Fruit fly (Drosophila melanogaster) whole organism, embryonic: Measurements from ENCODE around the gene Gr39a.
A peak's percentile ranks its signal among the peaks of the same experiment; 100 is the strongest.

Experiments used
- Atf3 ChIP-seq: fragments of 200-800 bp; sonication (Bioruptor generic); optimal IDR thresholded peaks from 3 replicates; lab custom pipeline; 2016; ENCODE audit warnings: missing biosample characterization, missing genetic modification characterization
- Awh ChIP-seq: fragments of 200-800 bp; sonication (Bioruptor generic); IDR thresholded peaks from 2 replicates; pipeline ENCODE4, ENCODE4 v1.3.6; 2022; ENCODE audit warnings: missing biosample characterization, missing genetic modification characterization
- Bgb ChIP-seq: fragments of 200-800 bp; sonication (Bioruptor generic); IDR thresholded peaks from 2 replicates; pipeline ENCODE4 v1.3.6; 2022; ENCODE audit warnings: missing biosample characterization, missing genetic modification characterization; ENCODE audit not compliant: partially characterized antibody
- CG10321 ChIP-seq: fragments of 200-800 bp; sonication (Bioruptor generic); IDR thresholded peaks from 2 replicates; pipeline ENCODE4 v1.3.6; 2022; ENCODE audit warnings: missing biosample characterization, missing genetic modification characterization
- CG10979 ChIP-seq: fragments of 200-800 bp; sonication (Bioruptor generic); optimal IDR thresholded peaks from 2 replicates; lab custom pipeline; 2018; ENCODE audit warnings: missing biosample characterization, mild to moderate bottlenecking, missing genetic modification characterization, moderate library complexity
- CG11504 ChIP-seq: fragments of 200-800 bp; sonication (Bioruptor generic); optimal IDR thresholded peaks from 3 replicates; lab custom pipeline; 2019; ENCODE audit warnings: missing biosample characterization, mild to moderate bottlenecking, missing genetic modification characterization, moderate library complexity
- CG11723 ChIP-seq: fragments of 200-800 bp; sonication (Bioruptor generic); optimal IDR thresholded peaks from 2 replicates; lab custom pipeline; 2017; ENCODE audit warnings: missing biosample characterization, mild to moderate bottlenecking, missing genetic modification characterization
- CG12391 ChIP-seq: fragments of 200-800 bp; sonication (Bioruptor generic); optimal IDR thresholded peaks from 3 replicates; lab custom pipeline; 2018; ENCODE audit warnings: missing biosample characterization, mild to moderate bottlenecking, missing genetic modification characterization, moderate library complexity
- CG13424 ChIP-seq: fragments of 200-800 bp; sonication (Bioruptor generic); optimal IDR thresholded peaks from 2 replicates; lab custom pipeline; 2019; ENCODE audit warnings: missing biosample characterization, mild to moderate bottlenecking, missing genetic modification characterization, moderate library complexity
- CG13894 ChIP-seq: fragments of 200-800 bp; sonication (Bioruptor generic); optimal IDR thresholded peaks from 3 replicates; lab custom pipeline; 2018; ENCODE audit warnings: missing biosample characterization, mild to moderate bottlenecking, missing genetic modification characterization, moderate library complexity
- CG15601 ChIP-seq: fragments of 200-800 bp; sonication (Bioruptor generic); optimal IDR thresholded peaks from 3 replicates; lab custom pipeline; 2019; ENCODE audit warnings: missing biosample characterization, mild to moderate bottlenecking, missing genetic modification characterization, moderate library complexity
- CG16779 ChIP-seq: fragments of 200-800 bp; sonication (Bioruptor generic); IDR thresholded peaks from 2 replicates; pipeline ENCODE4 v1.3.6; 2022; ENCODE audit warnings: missing biosample characterization, missing genetic modification characterization
- CG17912 ChIP-seq: fragments of 200-800 bp; sonication (Bioruptor generic); optimal IDR thresholded peaks from 2 replicates; lab custom pipeline; 2018; ENCODE audit warnings: missing biosample characterization, mild to moderate bottlenecking, missing genetic modification characterization
- CG2202 ChIP-seq: fragments of 200-800 bp; sonication (Bioruptor generic); optimal IDR thresholded peaks from 2 replicates; lab custom pipeline; 2018; ENCODE audit warnings: missing biosample characterization, mild to moderate bottlenecking, missing genetic modification characterization
- CG31441 ChIP-seq: fragments of 200-800 bp; sonication (Bioruptor generic); IDR thresholded peaks from 2 replicates; pipeline ENCODE4 v1.3.6; 2022; ENCODE audit warnings: missing biosample characterization, missing genetic modification characterization
- CG3995 ChIP-seq: fragments of 200-800 bp; sonication (Bioruptor generic); optimal IDR thresholded peaks from 3 replicates; lab custom pipeline; 2016; ENCODE audit warnings: missing biosample characterization, missing genetic modification characterization
- CG4328 ChIP-seq: fragments of 200-800 bp; sonication (Bioruptor generic); optimal IDR thresholded peaks from 3 replicates; lab custom pipeline; 2017; ENCODE audit warnings: missing biosample characterization, missing genetic modification reagents, missing genetic modification characterization
- CG4854 ChIP-seq: fragments of 200-800 bp; sonication (Bioruptor generic); optimal IDR thresholded peaks from 2 replicates; lab custom pipeline; 2016; ENCODE audit warnings: missing biosample characterization, missing genetic modification characterization, inconsistent platforms
- CG6654 ChIP-seq: fragments of 200-800 bp; sonication (Bioruptor generic); optimal IDR thresholded peaks from 2 replicates; lab custom pipeline; 2017; ENCODE audit warnings: missing biosample characterization, mild to moderate bottlenecking, missing genetic modification characterization
- CG6683 ChIP-seq: fragments of 200-800 bp; sonication (Bioruptor generic); optimal IDR thresholded peaks from 2 replicates; lab custom pipeline; 2017; ENCODE audit warnings: missing biosample characterization, mild to moderate bottlenecking, missing genetic modification characterization, missing genetic modification reagents
- CG6791 ChIP-seq: fragments of 200-800 bp; sonication (Bioruptor generic); IDR thresholded peaks from 3 replicates; pipeline ENCODE4 v1.3.6; 2022; ENCODE audit warnings: missing biosample characterization, missing genetic modification characterization; ENCODE audit not compliant: partially characterized antibody
- CkIIα-i1 ChIP-seq: fragments of 200-800 bp; sonication (Bioruptor generic); IDR thresholded peaks from 2 replicates; pipeline ENCODE4 v1.3.6; 2022; ENCODE audit warnings: missing biosample characterization, missing genetic modification characterization
- D19A ChIP-seq: fragments of 200-800 bp; optimal IDR thresholded peaks from 3 replicates; lab custom pipeline; 2019; ENCODE audit warnings: missing biosample characterization, mild to moderate bottlenecking, missing genetic modification characterization, moderate library complexity
- E2f2 ChIP-seq: fragments of 200-800 bp; sonication (Bioruptor generic); IDR thresholded peaks from 2 replicates; pipeline ENCODE4 v1.3.6; 2022; ENCODE audit warnings: missing biosample characterization, missing genetic modification characterization
- ERR ChIP-seq: fragments of 200-800 bp; sonication (Bioruptor generic); optimal IDR thresholded peaks from 2 replicates; lab custom pipeline; 2016; ENCODE audit warnings: missing biosample characterization, missing genetic modification characterization
- Hand ChIP-seq: fragments of 200-800 bp; sonication (Bioruptor generic); optimal IDR thresholded peaks from 2 replicates; lab custom pipeline; 2017; ENCODE audit warnings: mild to moderate bottlenecking, missing biosample characterization, missing genetic modification reagents, missing genetic modification characterization
- Hey ChIP-seq: fragments of 200-800 bp; sonication (Bioruptor generic); optimal IDR thresholded peaks from 3 replicates; lab custom pipeline; 2018; ENCODE audit warnings: missing biosample characterization, mild to moderate bottlenecking, missing genetic modification characterization
- MTF-1 ChIP-seq: fragments of 200-800 bp; sonication (Bioruptor generic); optimal IDR thresholded peaks from 2 replicates; lab custom pipeline; 2018; ENCODE audit warnings: missing biosample characterization, mild to moderate bottlenecking, missing genetic modification characterization, borderline replicate concordance
- Med ChIP-seq: fragments of 200-800 bp; sonication (Bioruptor generic); peaks from one replicate; lab custom pipeline; 2016; ENCODE audit warnings: missing biosample characterization, missing genetic modification characterization, mild to moderate bottlenecking, inconsistent platforms, moderate library complexity
- NC2α ChIP-seq: fragments of 200-800 bp; sonication (Bioruptor generic); optimal IDR thresholded peaks from 2 replicates; lab custom pipeline; 2016; ENCODE audit warnings: missing biosample characterization, missing genetic modification characterization
- Nf-YB ChIP-seq: fragments of 200-800 bp; sonication (Bioruptor generic); optimal IDR thresholded peaks from 3 replicates; lab custom pipeline; 2019; ENCODE audit warnings: missing biosample characterization, mild to moderate bottlenecking, missing genetic modification characterization, moderate library complexity
- Ssrp ChIP-seq: fragments of 200-800 bp; sonication (Bioruptor generic); optimal IDR thresholded peaks from 2 replicates; lab custom pipeline; 2018; ENCODE audit warnings: missing biosample characterization, mild to moderate bottlenecking, missing genetic modification characterization, moderate library complexity
- Usf ChIP-seq: fragments of 200-800 bp; sonication (Bioruptor generic); optimal IDR thresholded peaks from 2 replicates; lab custom pipeline; 2017; ENCODE audit warnings: missing genotype, missing biosample characterization, missing genetic modification characterization
- az2 ChIP-seq: fragments of 200-800 bp; sonication (Bioruptor generic); optimal IDR thresholded peaks from 3 replicates; lab custom pipeline; 2016; ENCODE audit warnings: missing biosample characterization, missing genetic modification characterization
- cad ChIP-seq: fragments of >200 bp; optimal IDR thresholded peaks from 2 replicates; lab custom pipeline; 2017; ENCODE audit warnings: missing biosample characterization, missing genetic modification characterization
- cato ChIP-seq: fragments of 200-800 bp; sonication (Bioruptor generic); optimal IDR thresholded peaks from 2 replicates; lab custom pipeline; 2016; ENCODE audit warnings: missing biosample characterization, missing genetic modification characterization, borderline replicate concordance
- chn ChIP-seq: fragments of 200-800 bp; sonication (Bioruptor generic); optimal IDR thresholded peaks from 2 replicates; lab custom pipeline; 2016; ENCODE audit warnings: missing biosample characterization, missing genetic modification characterization
- en ChIP-seq: fragments of 200-800 bp; sonication (Bioruptor generic); optimal IDR thresholded peaks from 2 replicates; lab custom pipeline; 2016; ENCODE audit warnings: missing biosample characterization, missing genetic modification characterization
- eyg ChIP-seq: fragments of 200-800 bp; sonication (Bioruptor generic); optimal IDR thresholded peaks from 3 replicates; lab custom pipeline; 2016; ENCODE audit warnings: missing biosample characterization, missing genetic modification characterization
- fru ChIP-seq: fragments of >200 bp; optimal IDR thresholded peaks from 2 replicates; lab custom pipeline; 2017
- gcm ChIP-seq: fragments of 200-800 bp; sonication (Bioruptor generic); optimal IDR thresholded peaks from 2 replicates; lab custom pipeline; 2019; ENCODE audit warnings: missing biosample characterization, mild to moderate bottlenecking, missing genetic modification characterization, moderate library complexity
- gro ChIP-seq: fragments of 200-800 bp; sonication (Bioruptor generic); optimal IDR thresholded peaks from 2 replicates; lab custom pipeline; 2016; ENCODE audit warnings: missing biosample characterization, missing genetic modification characterization
- gsb ChIP-seq: fragments of 200-800 bp; sonication (Bioruptor generic); IDR thresholded peaks from 2 replicates; pipeline ENCODE4 v1.3.6; 2022; ENCODE audit warnings: missing biosample characterization, missing genetic modification characterization
- gt ChIP-seq: fragments of 200-800 bp; sonication (Bioruptor generic); IDR thresholded peaks from 2 replicates; pipeline ENCODE4 v1.3.6; 2022; ENCODE audit warnings: missing biosample characterization, missing genetic modification characterization
- otp ChIP-seq: fragments of 200-800 bp; sonication (Bioruptor generic); IDR thresholded peaks from 3 replicates; pipeline ENCODE4, ENCODE4 v1.3.6; 2022; ENCODE audit warnings: missing biosample characterization, missing genetic modification characterization
- psq ChIP-seq: fragments of 200-800 bp; sonication (Bioruptor generic); optimal IDR thresholded peaks from 2 replicates; lab custom pipeline; 2017; ENCODE audit warnings: missing biosample characterization, missing genetic modification characterization
- slbo ChIP-seq: fragments of 200-800 bp; sonication (Bioruptor generic); IDR thresholded peaks from 2 replicates; pipeline ENCODE4 v1.3.6; 2022; ENCODE audit warnings: missing biosample characterization, missing genetic modification characterization
- tin ChIP-seq: fragments of 200-800 bp; sonication (Bioruptor generic); optimal IDR thresholded peaks from 3 replicates; lab custom pipeline; 2016; ENCODE audit warnings: missing biosample characterization, missing genetic modification characterization
- trem ChIP-seq: fragments of 200-800 bp; optimal IDR thresholded peaks from 3 replicates; lab custom pipeline; 2019; ENCODE audit warnings: missing biosample characterization, mild to moderate bottlenecking, missing genetic modification characterization, moderate library complexity
- vfl ChIP-seq: fragments of 200-800 bp; sonication (Bioruptor generic); optimal IDR thresholded peaks from 2 replicates; lab custom pipeline; 2016; ENCODE audit warnings: missing biosample characterization, missing genetic modification characterization

Gene Gr39a

DNA sequence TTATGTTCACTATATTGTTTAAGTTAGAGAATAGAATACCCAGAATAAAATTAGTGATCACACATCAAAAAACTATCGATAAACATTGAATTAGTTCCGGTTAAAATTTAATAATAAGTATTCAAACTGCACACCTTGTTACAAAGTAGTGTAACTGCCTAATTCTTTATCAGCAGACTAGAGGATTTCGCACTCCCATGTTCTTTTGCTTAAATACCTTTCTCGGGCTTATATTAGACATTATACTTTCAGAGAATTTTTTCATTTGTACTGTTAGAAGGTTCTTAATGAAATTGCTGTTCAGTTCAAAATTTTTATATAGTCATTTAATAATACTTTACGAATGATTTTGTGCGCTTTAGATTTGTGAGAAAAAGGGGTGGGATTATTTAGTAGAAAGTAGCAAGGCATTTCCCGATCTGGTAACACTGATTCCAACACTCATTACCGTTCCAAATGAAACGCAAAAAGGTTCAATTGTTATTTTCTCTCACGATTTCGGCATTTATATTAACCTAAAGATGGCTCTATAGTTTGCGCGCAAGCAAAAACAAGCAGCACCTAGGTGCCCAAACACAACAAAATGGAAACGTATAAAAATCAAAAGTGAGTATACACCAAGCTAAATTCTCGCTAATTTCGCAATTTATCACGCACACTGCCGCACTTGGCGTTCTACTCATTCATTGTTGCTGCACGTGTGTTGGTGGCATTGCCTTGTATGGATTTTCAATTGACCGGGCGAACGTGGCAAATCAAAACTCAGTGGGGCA, 20.1 kb downstream of the Gr39a start, which contains the start of gene crc (continued):
- TF ChIP-seq CG4854 (GFP tag; lab: Kevin White, UChicago) (no peak), Hey (tag; lab: Kevin White, UChicago) (no peak), CG6791 (GFP tag; lab: Robert Waterston, UW) (no peak), CG6654 (GFP tag; lab: Kevin White, UChicago) (no peak), gro (no peak), CG11723 (GFP tag; lab: Kevin White, UChicago) (no peak), E2f2 (peak; percentile 10; the same call in 1 of the 2 replicates), CG13894 (tag; lab: Kevin White, UChicago) (no peak), CG11504 (tag; lab: Kevin White, UChicago) (peak; percentile 36), chn (GFP tag; lab: Kevin White, UChicago) (no peak), CG17912 (GFP tag; lab: Kevin White, UChicago) (no peak), Atf3 (no peak), trem (peak; percentile 33), CG12391 (tag; lab: Kevin White, UChicago) (peak; percentile 42), Nf-YB (GFP tag; lab: Kevin White, UChicago) (no peak), Hand (GFP tag; lab: Kevin White, UChicago) (no peak), psq (GFP tag; lab: Kevin White, UChicago) (no peak), CG2202 (tag; lab: Kevin White, UChicago) (no peak), CG6683 (GFP tag; lab: Kevin White, UChicago) (no peak), CG3995 (GFP tag; lab: Kevin White, UChicago) (no peak), MTF-1 (GFP tag; lab: Kevin White, UChicago) (no peak), gsb (no peak), vfl (GFP tag; lab: Kevin White, UChicago) (no peak), Usf (no peak), Awh (GFP tag; lab: Robert Waterston, UW) (no peak), eyg (GFP tag; lab: Kevin White, UChicago) (no peak), CG10979 (no peak), az2 (GFP tag; lab: Kevin White, UChicago) (peak; percentile 38), D19A (tag; lab: Kevin White, UChicago) (no peak), otp (no peak), Ssrp (tag; lab: Kevin White, UChicago) (no peak), slbo (GFP tag; lab: Robert Waterston, UW) (no peak), CG15601 (tag; lab: Kevin White, UChicago) (no peak), gcm (GFP tag; lab: Kevin White, UChicago) (no peak), CG16779 (GFP tag; lab: Robert Waterston, UW) (no peak), cato (GFP tag; lab: Kevin White, UChicago) (no peak), CkIIα-i1 (GFP tag; lab: Robert Waterston, UW) (no peak), CG13424 (tag; lab: Kevin White, UChicago) (peak; percentile 54), CG10321 (GFP tag; lab: Robert Waterston, UW) (no peak), cad (GFP tag; lab: Kevin White, UChicago) (no peak), gt (no peak), CG31441 (GFP tag; lab: Robert Waterston, UW) (0 out of 2 replicates have a peak, but pooled peaks have one; percentile 26), fru (no peak), ERR (no peak), Bgb (GFP tag; lab: Robert Waterston, UW) (peak; percentile 41), NC2α (GFP tag; lab: Kevin White, UChicago) (no peak), CG4328 (GFP tag; lab: Kevin White, UChicago) (no peak), en (GFP tag; lab: Kevin White, UChicago) (no peak), tin (GFP tag; lab: Kevin White, UChicago) (no peak), Med (GFP tag; lab: Kevin White, UChicago) (peak; percentile 79)
